Worm (Caenorhabditis elegans) whole organism, young adult: Measurements from ENCODE around the gene F16B12.6.
A peak's percentile ranks its signal among the peaks of the same experiment; 100 is the strongest.

Experiments
- B0019.2 ChIP-seq: fragments of 200-800 bp; sonication (Bioruptor generic); conservative IDR thresholded peaks from 2 replicates; pipeline ENCODE4 v1.3.6; 2022; ENCODE audit warnings: missing genetic modification reagents, missing genetic modification characterization, missing compliant biosample characterization
- B0261.1 ChIP-seq: sonication (generic microtip); optimal IDR thresholded peaks from 2 replicates; lab custom pipeline; 2016; ENCODE audit warnings: mild to moderate bottlenecking, missing genetic modification characterization, moderate library complexity, missing compliant biosample characterization
- D2030.7 ChIP-seq: fragments of 200-800 bp; sonication (Bioruptor generic); IDR thresholded peaks from 2 replicates; pipeline ENCODE4 v1.3.6; 2022; ENCODE audit warnings: missing genetic modification reagents, missing genetic modification characterization, missing compliant biosample characterization
- F22D6.2 ChIP-seq: sonication (generic microtip); optimal IDR thresholded peaks from 2 replicates; lab custom pipeline; 2016; ENCODE audit warnings: mild to moderate bottlenecking, missing genetic modification characterization, missing compliant biosample characterization
- F23B12.7 ChIP-seq: sonication (generic microtip); optimal IDR thresholded peaks from 2 replicates; lab custom pipeline; 2017; ENCODE audit warnings: missing genetic modification characterization, mild to moderate bottlenecking, missing compliant biosample characterization, antibody characterized with exemption, moderate library complexity; ENCODE audit not compliant: insufficient read depth
- F33H1.4 ChIP-seq: fragments of 200-800 bp; sonication (Bioruptor generic); IDR thresholded peaks from 2 replicates; pipeline ENCODE4 v1.3.6; 2022; ENCODE audit warnings: missing genetic modification reagents, missing genetic modification characterization, missing compliant biosample characterization
- F49E8.2 ChIP-seq: sonication (generic microtip); optimal IDR thresholded peaks from 3 replicates; lab custom pipeline; 2017; ENCODE audit warnings: missing genetic modification characterization, mild to moderate bottlenecking, missing compliant biosample characterization, antibody characterized with exemption, moderate library complexity; ENCODE audit not compliant: insufficient read depth
- F57C9.4 ChIP-seq: sonication (generic microtip); optimal IDR thresholded peaks from 2 replicates; lab custom pipeline; 2017; ENCODE audit warnings: mild to moderate bottlenecking, missing genetic modification characterization, missing compliant biosample characterization
- Y53F4B.3 ChIP-seq: fragments of 200-800 bp; sonication (Bioruptor generic); IDR thresholded peaks from 2 replicates; pipeline ENCODE4 v1.3.6; 2022; ENCODE audit warnings: missing genetic modification reagents, missing genetic modification characterization, missing compliant biosample characterization
- Y53G8AR.9 ChIP-seq: fragments of 200-800 bp; sonication (Bioruptor generic); conservative IDR thresholded peaks from 2 replicates; pipeline ENCODE4 v1.3.6; 2022; ENCODE audit warnings: missing genetic modification reagents, missing genetic modification characterization, missing compliant biosample characterization
- Y56A3A.18 ChIP-seq: fragments of 200-800 bp; sonication (Bioruptor generic); IDR thresholded peaks from 2 replicates; pipeline ENCODE4 v1.3.6; 2022; ENCODE audit warnings: missing genetic modification reagents, missing genetic modification characterization, missing compliant biosample characterization
- ZK185.1 ChIP-seq: sonication (generic microtip); optimal IDR thresholded peaks from 2 replicates; lab custom pipeline; 2016; ENCODE audit warnings: mild to moderate bottlenecking, missing genetic modification characterization, missing compliant biosample characterization; ENCODE audit not compliant: poor library complexity, severe bottlenecking
- ama-1 ChIP-seq, 3 experiments: fragments of 150-350 bp in 1 of 3; sonication (generic microtip) in 2 of 3; optimal IDR thresholded peaks; 2 replicates each; lab custom pipeline; 2014 to 2018; ENCODE audit warnings: missing biosample characterization in 2 of 3, missing genetic modification characterization in 2 of 3, missing genetic modification reagents in 2 of 3
- aptf-2 ChIP-seq: fragments of 200-800 bp; sonication (Bioruptor generic); conservative IDR thresholded peaks from 2 replicates; pipeline ENCODE4 v1.3.6; 2022; ENCODE audit warnings: missing genetic modification reagents, missing genetic modification characterization, missing compliant biosample characterization
- atf-7 ChIP-seq: sonication (generic microtip); optimal IDR thresholded peaks from 2 replicates; lab custom pipeline; 2017; ENCODE audit warnings: mild to moderate bottlenecking, missing genetic modification characterization, missing compliant biosample characterization
- attf-5 ChIP-seq: fragments of 200-800 bp; sonication (Bioruptor generic); optimal IDR thresholded peaks from 2 replicates; lab custom pipeline; 2018; ENCODE audit warnings: mild to moderate bottlenecking, missing genetic modification characterization, missing compliant biosample characterization
- bed-1 ChIP-seq: fragments of 200-800 bp; sonication (Bioruptor generic); IDR thresholded peaks from 2 replicates; pipeline ENCODE4 v1.3.6; 2022; ENCODE audit warnings: missing genetic modification reagents, missing genetic modification characterization, missing compliant biosample characterization
- ccch-3 ChIP-seq: fragments of 200-800 bp; sonication (Bioruptor generic); optimal IDR thresholded peaks from 2 replicates; lab custom pipeline; 2018; ENCODE audit warnings: mild to moderate bottlenecking, missing genetic modification characterization, missing compliant biosample characterization
- cebp-2 ChIP-seq: fragments of 200-800 bp; sonication (Bioruptor generic); IDR thresholded peaks from 2 replicates; pipeline ENCODE4 v1.3.6; 2022; ENCODE audit warnings: missing genetic modification characterization, missing compliant biosample characterization
- ceh-100 ChIP-seq: fragments of 200-800 bp; sonication (Bioruptor generic); IDR thresholded peaks from 2 replicates; pipeline ENCODE4 v1.3.6; 2022; ENCODE audit warnings: missing genetic modification reagents, missing genetic modification characterization, missing compliant biosample characterization
- ceh-40 ChIP-seq: fragments of 200-800 bp; sonication (Bioruptor generic); IDR thresholded peaks from 2 replicates; pipeline ENCODE4 v1.3.6; 2022; ENCODE audit warnings: missing genetic modification characterization, missing compliant biosample characterization
- chd-7 ChIP-seq: sonication (generic microtip); optimal IDR thresholded peaks from 2 replicates; lab custom pipeline; 2016; ENCODE audit warnings: mild to moderate bottlenecking, missing genetic modification characterization, moderate library complexity, missing compliant biosample characterization
- die-1 ChIP-seq: sonication (generic microtip); optimal IDR thresholded peaks from 2 replicates; lab custom pipeline; 2016; ENCODE audit warnings: missing genotype, mild to moderate bottlenecking, missing genetic modification characterization, missing compliant biosample characterization
- efl-1 ChIP-seq: fragments of 150-350 bp; optimal IDR thresholded peaks from 2 replicates; lab custom pipeline; 2014; ENCODE audit warnings: missing biosample characterization, missing genetic modification reagents, missing genetic modification characterization
- egl-18 ChIP-seq: fragments of 200-800 bp; sonication (Bioruptor generic); IDR thresholded peaks from 2 replicates; pipeline ENCODE4 v1.3.6; 2022; ENCODE audit warnings: missing genetic modification reagents, missing genetic modification characterization, missing compliant biosample characterization
- ekl-4 ChIP-seq: fragments of 200-800 bp; sonication (Bioruptor generic); IDR thresholded peaks from 2 replicates; pipeline ENCODE4 v1.3.6; 2022; ENCODE audit warnings: missing genetic modification reagents, missing genetic modification characterization, missing compliant biosample characterization
- hlh-26 ChIP-seq: fragments of 200-800 bp; sonication (Bioruptor generic); conservative IDR thresholded peaks from 2 replicates; pipeline ENCODE4 v1.3.6; 2022; ENCODE audit warnings: missing genetic modification reagents, missing genetic modification characterization, missing compliant biosample characterization
- lin-54 ChIP-seq: fragments of 200-800 bp; sonication (Bioruptor generic); optimal IDR thresholded peaks from 2 replicates; lab custom pipeline; 2018; ENCODE audit warnings: mild to moderate bottlenecking, missing genetic modification characterization, missing compliant biosample characterization
- lir-1 ChIP-seq: fragments of 200-800 bp; sonication (Bioruptor generic); conservative IDR thresholded peaks from 2 replicates; pipeline ENCODE4 v1.3.6; 2022; ENCODE audit warnings: missing genetic modification reagents, missing genetic modification characterization, missing compliant biosample characterization
- lsl-1 ChIP-seq: fragments of 200-800 bp; sonication (Bioruptor generic); optimal IDR thresholded peaks from 2 replicates; lab custom pipeline; 2018; ENCODE audit warnings: mild to moderate bottlenecking, missing genetic modification characterization, moderate library complexity, missing compliant biosample characterization
- madf-3 ChIP-seq: fragments of 200-800 bp; sonication (Bioruptor generic); IDR thresholded peaks from 2 replicates; pipeline ENCODE4 v1.3.6; 2022; ENCODE audit warnings: missing genetic modification reagents, missing genetic modification characterization, missing compliant biosample characterization
- madf-6 ChIP-seq: fragments of 200-800 bp; sonication (Bioruptor generic); IDR thresholded peaks from 2 replicates; pipeline ENCODE4 v1.3.6; 2022; ENCODE audit warnings: missing genetic modification reagents, missing genetic modification characterization, missing compliant biosample characterization
- mxl-1 ChIP-seq: sonication (generic microtip); optimal IDR thresholded peaks from 2 replicates; lab custom pipeline; 2016; ENCODE audit warnings: missing genetic modification characterization, missing compliant biosample characterization
- nhr-27 ChIP-seq: fragments of 200-800 bp; sonication (Bioruptor generic); optimal IDR thresholded peaks from 2 replicates; lab custom pipeline; 2018; ENCODE audit warnings: mild to moderate bottlenecking, missing genetic modification characterization, moderate library complexity, missing compliant biosample characterization
- nhr-90 ChIP-seq: sonication (generic microtip); optimal IDR thresholded peaks from 2 replicates; lab custom pipeline; 2016; ENCODE audit warnings: missing genotype, mild to moderate bottlenecking, missing genetic modification characterization, missing compliant biosample characterization
- pbrm-1 ChIP-seq: fragments of 200-800 bp; sonication (Bioruptor generic); IDR thresholded peaks from 2 replicates; pipeline ENCODE4 v1.3.6; 2022; ENCODE audit warnings: missing genetic modification reagents, missing genetic modification characterization, missing compliant biosample characterization
- pha-4 ChIP-seq: fragments of 150-350 bp; sonication (generic microtip); optimal IDR thresholded peaks from 2 replicates; lab custom pipeline; 2014; ENCODE audit warnings: missing biosample characterization, missing genetic modification reagents, missing genetic modification characterization
- somi-1 ChIP-seq: fragments of 200-800 bp; sonication (Bioruptor generic); optimal IDR thresholded peaks from 2 replicates; lab custom pipeline; 2018; ENCODE audit warnings: mild to moderate bottlenecking, missing genetic modification characterization, missing compliant biosample characterization
- sptf-2 ChIP-seq: fragments of 200-800 bp; sonication (Bioruptor generic); optimal IDR thresholded peaks from 2 replicates; lab custom pipeline; 2018; ENCODE audit warnings: mild to moderate bottlenecking, missing genetic modification characterization, missing compliant biosample characterization
- tbx-9 ChIP-seq: sonication (generic microtip); optimal IDR thresholded peaks from 2 replicates; lab custom pipeline; 2016; ENCODE audit warnings: borderline replicate concordance, missing genetic modification characterization, inconsistent platforms, missing compliant biosample characterization
- tlf-1 ChIP-seq: fragments of 200-800 bp; sonication (Bioruptor generic); optimal IDR thresholded peaks from 2 replicates; lab custom pipeline; 2018; ENCODE audit warnings: mild to moderate bottlenecking, missing genetic modification characterization, missing compliant biosample characterization
- ztf-25 ChIP-seq: fragments of 200-800 bp; sonication (Bioruptor generic); IDR thresholded peaks from 2 replicates; pipeline ENCODE4 v1.3.6; 2022; ENCODE audit warnings: missing genetic modification reagents, missing genetic modification characterization, missing compliant biosample characterization
- ztf-26 ChIP-seq: sonication (generic microtip); optimal IDR thresholded peaks from 2 replicates; lab custom pipeline; 2017; ENCODE audit warnings: missing genetic modification characterization, missing compliant biosample characterization
- ztf-28 ChIP-seq: fragments of 200-800 bp; sonication (Bioruptor generic); IDR thresholded peaks from 2 replicates; pipeline ENCODE4 v1.3.6; 2022; ENCODE audit warnings: missing genetic modification reagents, missing genetic modification characterization, missing compliant biosample characterization
- ztf-6 ChIP-seq: fragments of 200-800 bp; sonication (Bioruptor generic); IDR thresholded peaks from 2 replicates; pipeline ENCODE4 v1.3.6; 2022; ENCODE audit warnings: missing genetic modification reagents, missing genetic modification characterization, missing compliant biosample characterization

The F16B12.6 gene

DNA sequence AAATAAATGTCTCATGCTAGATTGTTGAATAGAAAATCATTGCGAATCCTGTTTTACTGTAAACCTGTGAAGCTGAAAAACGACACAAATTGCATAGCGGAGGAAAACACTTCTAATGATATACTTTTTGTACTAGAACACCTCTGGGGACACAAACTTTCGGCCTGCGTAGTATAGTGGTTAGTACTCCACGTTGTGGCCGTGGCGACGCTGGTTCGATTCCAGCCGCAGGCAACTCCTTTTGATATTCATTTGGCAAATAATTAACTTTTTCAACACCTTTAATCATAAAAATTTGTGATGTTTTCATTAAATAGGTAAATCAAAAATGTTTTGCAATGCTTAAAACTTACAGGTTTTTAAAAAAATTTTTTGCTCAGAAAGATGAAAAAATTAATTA lies 32.8 kb downstream of the F16B12.6 start (continued):
- TF ChIP-seq F33H1.4 (GFP tag; lab: Robert Waterston, UW) (no peak), ZK185.1 (tag; lab: Kevin White, UChicago) (no peak), F22D6.2 (no peak), ztf-6 (GFP tag; lab: Robert Waterston, UW) (no peak), somi-1 (GFP tag; lab: Kevin White, UChicago) (no peak), mxl-1 (tag; lab: Kevin White, UChicago) (no peak), madf-6 (GFP tag; lab: Robert Waterston, UW) (0 out of 2 replicates have a peak, but pooled peaks have one; percentile 39), pbrm-1 (GFP tag; lab: Robert Waterston, UW) (peak; percentile 83), B0019.2 (no peak), cebp-2 (GFP tag; lab: Robert Waterston, UW) (no peak), efl-1 (GFP tag; lab: Kevin White, UChicago) (no peak), ama-1 (optimal IDR thresholded peaks at IDR 0.05; lab: Kevin White, UChicago) (no peak), ama-1 (GFP tag; optimal IDR thresholded peaks at IDR 0.05; lab: Kevin White, UChicago) (no peak), bed-1 (GFP tag; lab: Robert Waterston, UW) (no peak), hlh-26 (GFP tag; lab: Robert Waterston, UW) (no peak), ekl-4 (GFP tag; lab: Robert Waterston, UW) (no peak), Y53F4B.3 (GFP tag; lab: Robert Waterston, UW) (peak; percentile 44; the same call in 1 of the 2 replicates), nhr-27 (tag; lab: Kevin White, UChicago) (no peak), lsl-1 (GFP tag; lab: Kevin White, UChicago) (no peak), ceh-40 (GFP tag; lab: Robert Waterston, UW) (no peak), F57C9.4 (tag; lab: Kevin White, UChicago) (no peak), ztf-28 (GFP tag; lab: Robert Waterston, UW) (0 out of 2 replicates have a peak, but pooled peaks have one; percentile 44), attf-5 (GFP tag; lab: Kevin White, UChicago) (no peak), madf-3 (GFP tag; lab: Robert Waterston, UW) (no peak), nhr-90 (tag; lab: Kevin White, UChicago) (no peak), egl-18 (GFP tag; lab: Robert Waterston, UW) (no peak), B0261.1 (tag; lab: Kevin White, UChicago) (peak; percentile 69), D2030.7 (GFP tag; lab: Robert Waterston, UW) (peak; percentile 90), tlf-1 (GFP tag; lab: Kevin White, UChicago) (no peak), ccch-3 (GFP tag; lab: Kevin White, UChicago) (no peak), pha-4 (no peak), Y53G8AR.9 (GFP tag; lab: Robert Waterston, UW) (no peak), atf-7 (no peak), ceh-100 (GFP tag; lab: Robert Waterston, UW) (no peak), F23B12.7 (tag; lab: Kevin White, UChicago) (peak; percentile 56), ztf-26 (tag; lab: Kevin White, UChicago) (no peak), sptf-2 (GFP tag; lab: Kevin White, UChicago) (no peak), chd-7 (tag; lab: Kevin White, UChicago) (no peak), F49E8.2 (tag; lab: Kevin White, UChicago) (no peak), lir-1 (no peak), lin-54 (no peak), aptf-2 (GFP tag; lab: Robert Waterston, UW) (no peak), die-1 (tag; lab: Kevin White, UChicago) (peak; percentile 24), ztf-25 (GFP tag; lab: Robert Waterston, UW) (0 out of 2 replicates have a peak, but pooled peaks have one; percentile 37), Y56A3A.18 (GFP tag; lab: Robert Waterston, UW) (0 out of 2 replicates have a peak, but pooled peaks have one; percentile 64), tbx-9 (no peak)
